Fruit fly (Drosophila melanogaster): Measurements from ENCODE around the gene Axs.

Gene Axs

dm6 chrX:16683765-16684164, at the start of gene Axs (continued):
- TF ChIP-seq kni (GFP tag; optimal IDR thresholded peaks at IDR 0.05) (no peak), ham (GFP tag; IDR thresholded peaks at IDR 0.05) (no peak), Mrtf (GFP tag; IDR thresholded peaks at IDR 0.05) (no peak), CG2678 (tag; optimal IDR thresholded peaks at IDR 0.05) (no peak), dm (GFP tag; optimal IDR thresholded peaks at IDR 0.05) (peak; percentile 40), CG4404 (GFP tag; IDR thresholded peaks at IDR 0.05) (no peak), stwl (tag; optimal IDR thresholded peaks at IDR 0.05) (peak; percentile 64), slp2 (GFP tag; optimal IDR thresholded peaks at IDR 0.05) (no peak), CG3838 (GFP tag; optimal IDR thresholded peaks at IDR 0.05) (no peak), CG32532 (GFP tag; IDR thresholded peaks at IDR 0.05) (no peak), crol (GFP tag; IDR thresholded peaks at IDR 0.05) (no peak), CG14667 (GFP tag; IDR thresholded peaks at IDR 0.05) (no peak), wdn (GFP tag; IDR thresholded peaks at IDR 0.05) (no peak), CG9932 (GFP tag; IDR thresholded peaks at IDR 0.05) (peak; percentile 58), CG14965 (GFP tag; optimal IDR thresholded peaks at IDR 0.05; ENCODE audit: borderline replicate concordance) (no peak), Oli (tag; optimal IDR thresholded peaks at IDR 0.05) (no peak), pb (GFP tag; optimal IDR thresholded peaks at IDR 0.05) (peak; percentile 37), Eip74EF (GFP tag; optimal IDR thresholded peaks at IDR 0.05) (peak in 1 of 2 experiments; percentile 81), CG13296 (GFP tag; optimal IDR thresholded peaks at IDR 0.05) (no peak), Tbp (GFP tag; optimal IDR thresholded peaks at IDR 0.05) (no peak), Jarid2 (GFP tag; optimal IDR thresholded peaks at IDR 0.05) (no peak), Dip2 (GFP tag; IDR thresholded peaks at IDR 0.05) (no peak), MESR4 (GFP tag; optimal IDR thresholded peaks at IDR 0.05) (peak; percentile 15), CG18599 (GFP tag; optimal IDR thresholded peaks at IDR 0.05) (no peak), Dp (GFP tag; optimal IDR thresholded peaks at IDR 0.05) (peak; percentile 98), BEAF-32 (GFP tag; optimal IDR thresholded peaks at IDR 0.05) (peak; percentile 79), tna (GFP tag; IDR thresholded peaks at IDR 0.05; ENCODE audit: partially characterized antibody) (peak; percentile 74), CG42726 (GFP tag; IDR thresholded peaks at IDR 0.05; ENCODE audit: partially characterized antibody) (peak; percentile 86), CG11504 (tag; optimal IDR thresholded peaks at IDR 0.05) (peak; percentile 62), CG9609 (GFP tag; optimal IDR thresholded peaks at IDR 0.05) (no peak), chn (GFP tag; optimal IDR thresholded peaks at IDR 0.05) (peak; percentile 24), br (optimal IDR thresholded peaks at IDR 0.05) (no peak), Six4 (GFP tag; optimal IDR thresholded peaks at IDR 0.05) (no peak), CG7556 (GFP tag; optimal IDR thresholded peaks at IDR 0.05) (no peak), bbx (GFP tag; IDR thresholded peaks at IDR 0.05; ENCODE audit: partially characterized antibody) (peak; percentile 79), CG12769 (tag; optimal IDR thresholded peaks at IDR 0.05) (peak; percentile 16), prd (optimal IDR thresholded peaks at IDR 0.05) (no peak), prd (GFP tag; IDR thresholded peaks at IDR 0.05) (no peak), Sox102F (GFP tag; optimal IDR thresholded peaks at IDR 0.05) (no peak), CG3163 (GFP tag; optimal IDR thresholded peaks at IDR 0.05) (no peak), MBD-R2 (GFP tag; IDR thresholded peaks at IDR 0.05) (peak; percentile 23; the same call in 1 of the 2 replicates), CG17912 (GFP tag; optimal IDR thresholded peaks at IDR 0.05) (no peak), peb (GFP tag; IDR thresholded peaks at IDR 0.05) (no peak), CG8478 (optimal IDR thresholded peaks at IDR 0.05) (no peak), pnt (GFP tag; optimal IDR thresholded peaks at IDR 0.05) (no peak), CG15073 (GFP tag; optimal IDR thresholded peaks at IDR 0.05) (no peak), stc (GFP tag; IDR thresholded peaks at IDR 0.05) (no peak), dmrt99B (tag; optimal IDR thresholded peaks at IDR 0.05) (no peak), Lim3 (GFP tag; IDR thresholded peaks at IDR 0.05) (no peak), en (GFP tag; optimal IDR thresholded peaks at IDR 0.05) (no peak), CG17802 (tag; optimal IDR thresholded peaks at IDR 0.05) (no peak), CG15514 (GFP tag; optimal IDR thresholded peaks at IDR 0.05) (peak; percentile 44)

All from whole organism, embryonic.